Fruit fly (Drosophila melanogaster): ENCODE data around the gene CG32037.

The CG32037 gene

DNA sequence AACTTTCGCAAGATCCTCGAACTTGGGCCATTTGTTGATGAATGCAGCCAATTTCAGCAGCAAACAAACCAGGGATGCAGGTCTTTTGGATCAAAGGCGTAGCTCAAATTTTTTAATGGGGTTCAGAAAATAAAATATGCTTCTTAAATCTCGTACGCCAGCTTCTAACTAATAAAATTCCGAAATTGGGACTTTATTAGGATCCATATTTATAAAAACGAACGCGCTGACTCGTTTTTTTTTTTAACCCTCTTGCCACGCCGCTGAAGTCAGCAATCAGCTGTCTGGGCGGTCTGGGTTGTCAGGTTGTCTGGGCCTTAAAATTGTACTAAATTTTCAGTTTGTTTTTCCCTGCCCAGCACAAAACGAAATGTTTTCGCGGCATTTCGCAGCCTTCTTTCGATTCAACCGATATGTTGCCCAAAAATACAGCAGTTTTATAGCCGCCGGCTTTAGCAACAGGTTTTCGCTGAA lies 34.4 kb downstream of the CG32037 start, which contains the start of gene CG3437 (continued):
- TF ChIP-seq Nf-YB (GFP tag; optimal IDR thresholded peaks at IDR 0.05) (peak; percentile 87), schlank (tag; optimal IDR thresholded peaks at IDR 0.05) (peak; percentile 96), HHEX (GFP tag; optimal IDR thresholded peaks at IDR 0.05) (peak; percentile 99), CG3281 (GFP tag; optimal IDR thresholded peaks at IDR 0.05) (peak; percentile 99), crol (GFP tag; IDR thresholded peaks at IDR 0.05) (peak; percentile 85), bowl (GFP tag; IDR thresholded peaks at IDR 0.05) (peak; percentile 98), sqz (GFP tag; optimal IDR thresholded peaks at IDR 0.05) (peak; percentile 98), Oli (tag; optimal IDR thresholded peaks at IDR 0.05) (peak; percentile 99), CTCF (GFP tag; optimal IDR thresholded peaks at IDR 0.05) (peak; percentile 76), disco-r (GFP tag; optimal IDR thresholded peaks at IDR 0.05) (peak; percentile 97), CG2875 (GFP tag; optimal IDR thresholded peaks at IDR 0.05) (peak; percentile 96), CG10543 (GFP tag; optimal IDR thresholded peaks at IDR 0.05) (peak; percentile 97), ap (GFP tag; IDR thresholded peaks at IDR 0.05) (peak; percentile 99), CG14860 (GFP tag; IDR thresholded peaks at IDR 0.05; ENCODE audit: partially characterized antibody) (no peak), tgo (GFP tag; IDR thresholded peaks at IDR 0.05) (peak; percentile 99), dysf (GFP tag; IDR thresholded peaks at IDR 0.05) (peak; percentile 100), slbo (GFP tag; IDR thresholded peaks at IDR 0.05) (peak; percentile 99), Spps (tag; optimal IDR thresholded peaks at IDR 0.05) (peak; percentile 96), CG6813 (GFP tag; optimal IDR thresholded peaks at IDR 0.05) (peak; percentile 99), prd (optimal IDR thresholded peaks at IDR 0.05) (no peak), prd (GFP tag; IDR thresholded peaks at IDR 0.05) (peak; percentile 100), trem (tag; optimal IDR thresholded peaks at IDR 0.05) (peak; percentile 84), Bteb2 (GFP tag; optimal IDR thresholded peaks at IDR 0.05) (peak; percentile 98), Dp (GFP tag; optimal IDR thresholded peaks at IDR 0.05) (peak; percentile 40), slp2 (GFP tag; optimal IDR thresholded peaks at IDR 0.05) (peak; percentile 99), amos (GFP tag; IDR thresholded peaks at IDR 0.05; ENCODE audit: partially characterized antibody) (peak; percentile 44; the same call in 1 of the 2 replicates), sc (optimal IDR thresholded peaks at IDR 0.05) (no peak), sc (GFP tag; optimal IDR thresholded peaks at IDR 0.05) (peak; percentile 96), twi (tag; optimal IDR thresholded peaks at IDR 0.05) (peak; percentile 93), ro (GFP tag; IDR thresholded peaks at IDR 0.05) (peak; percentile 98), Ets97D (GFP tag; optimal IDR thresholded peaks at IDR 0.05) (peak; percentile 94), CG4820 (GFP tag; optimal IDR thresholded peaks at IDR 0.05) (peak; percentile 97), CG10462 (GFP tag; optimal IDR thresholded peaks at IDR 0.05) (peak; percentile 97), Sin3A (optimal IDR thresholded peaks at IDR 0.05) (peak; percentile 49), CG9437 (GFP tag; optimal IDR thresholded peaks at IDR 0.05) (peak; percentile 91), CG2116 (GFP tag; optimal IDR thresholded peaks at IDR 0.05) (peak; percentile 90), CG43689 (GFP tag; IDR thresholded peaks at IDR 0.05) (peak; percentile 97), Hr51 (GFP tag; optimal IDR thresholded peaks at IDR 0.05) (peak; percentile 97 to 98), CG6683 (GFP tag; optimal IDR thresholded peaks at IDR 0.05) (peak; percentile 97), lmd (GFP tag; IDR thresholded peaks at IDR 0.05) (peak; percentile 99), Meics (GFP tag; optimal IDR thresholded peaks at IDR 0.05) (peak; percentile 99), CG18619 (GFP tag; optimal IDR thresholded peaks at IDR 0.05) (peak; percentile 98), sens (GFP tag) (peak; percentile 100), CG6854 (GFP tag; optimal IDR thresholded peaks at IDR 0.05) (peak; percentile 98), Dll (GFP tag; IDR thresholded peaks at IDR 0.05; ENCODE audit: partially characterized antibody) (peak; percentile 61; the same call in 3 of the 4 replicates), Optix (GFP tag; IDR thresholded peaks at IDR 0.05) (peak; percentile 99), CG11504 (tag; optimal IDR thresholded peaks at IDR 0.05) (peak; percentile 98), CG32772 (GFP tag; IDR thresholded peaks at IDR 0.05) (peak; percentile 100), HLH4C (GFP tag; IDR thresholded peaks at IDR 0.05; ENCODE audit: partially characterized antibody) (0 out of 3 replicates have a peak, but pooled peaks have one; percentile 40), Hr3 (GFP tag; optimal IDR thresholded peaks at IDR 0.05) (peak; percentile 98), nerfin-2 (GFP tag; IDR thresholded peaks at IDR 0.05; ENCODE audit: partially characterized antibody) (no peak)

All from whole organism, embryonic.